Fruit fly (Drosophila melanogaster) whole organism, embryonic: ENCODE measurements around the gene CG11384.

ENCODE experiments used
- Bdp1 ChIP-seq: fragments of 200-800 bp; sonication (Bioruptor generic); optimal IDR thresholded peaks from 3 replicates; lab custom pipeline; 2016; ENCODE audit warnings: missing biosample characterization, missing genetic modification characterization
- Bgb ChIP-seq: fragments of 200-800 bp; sonication (Bioruptor generic); IDR thresholded peaks from 2 replicates; pipeline ENCODE4 v1.3.6; 2022; ENCODE audit warnings: missing biosample characterization, missing genetic modification characterization; ENCODE audit not compliant: partially characterized antibody
- Blimp-1 ChIP-seq: fragments of 200-800 bp; sonication (Bioruptor generic); optimal IDR thresholded peaks from 3 replicates; lab custom pipeline; 2018; ENCODE audit warnings: missing biosample characterization, missing genetic modification characterization, mild to moderate bottlenecking, moderate library complexity, missing genetic modification reagents
- CG10209 ChIP-seq: fragments of 200-800 bp; sonication (Bioruptor generic); optimal IDR thresholded peaks from 3 replicates; lab custom pipeline; 2017; ENCODE audit warnings: missing biosample characterization, mild to moderate bottlenecking, missing genetic modification characterization, missing genetic modification reagents
- CG12744 ChIP-seq: fragments of 200-800 bp; sonication (Bioruptor generic); optimal IDR thresholded peaks from 2 replicates; lab custom pipeline; 2016; ENCODE audit warnings: missing biosample characterization, missing genetic modification characterization
- CG14050 ChIP-seq: fragments of 200-800 bp; sonication (Bioruptor generic); IDR thresholded peaks from 3 replicates; pipeline ENCODE4 v1.3.6; 2022; ENCODE audit warnings: missing biosample characterization, missing genetic modification characterization
- CG14667 ChIP-seq: fragments of 200-800 bp; sonication (Bioruptor generic); IDR thresholded peaks from 2 replicates; pipeline ENCODE4 v1.3.6; 2022; ENCODE audit warnings: missing biosample characterization, missing genetic modification characterization
- CG17186 ChIP-seq: fragments of 200-800 bp; sonication (Bioruptor generic); optimal IDR thresholded peaks from 3 replicates; lab custom pipeline; 2017; ENCODE audit warnings: missing biosample characterization, missing genetic modification reagents, missing genetic modification characterization
- CG18764 ChIP-seq: fragments of 200-800 bp; sonication (Bioruptor generic); optimal IDR thresholded peaks from 3 replicates; lab custom pipeline; 2016; ENCODE audit warnings: missing biosample characterization, missing genetic modification characterization
- CG2202 ChIP-seq: fragments of 200-800 bp; sonication (Bioruptor generic); optimal IDR thresholded peaks from 2 replicates; lab custom pipeline; 2018; ENCODE audit warnings: missing biosample characterization, mild to moderate bottlenecking, missing genetic modification characterization
- CG2678 ChIP-seq: fragments of 200-800 bp; sonication (Bioruptor generic); optimal IDR thresholded peaks from 3 replicates; lab custom pipeline; 2019; ENCODE audit warnings: missing biosample characterization, mild to moderate bottlenecking, missing genetic modification characterization, moderate library complexity
- CG30020 ChIP-seq: fragments of 200-800 bp; optimal IDR thresholded peaks from 2 replicates; lab custom pipeline; 2019; ENCODE audit warnings: missing biosample characterization, mild to moderate bottlenecking, missing genetic modification characterization, moderate library complexity
- CG30431 ChIP-seq: fragments of 200-800 bp; sonication (Bioruptor generic); optimal IDR thresholded peaks from 2 replicates; lab custom pipeline; 2017; ENCODE audit warnings: missing biosample characterization, missing genetic modification characterization
- CG3065 ChIP-seq: fragments of 200-800 bp; sonication (Bioruptor generic); optimal IDR thresholded peaks from 2 replicates; lab custom pipeline; 2016; ENCODE audit warnings: missing biosample characterization, missing genetic modification characterization
- CG33557 ChIP-seq: fragments of 200-800 bp; sonication (Bioruptor generic); optimal IDR thresholded peaks from 2 replicates; lab custom pipeline; 2019; ENCODE audit warnings: missing biosample characterization, mild to moderate bottlenecking, missing genetic modification characterization, moderate library complexity
- CG4707 ChIP-seq: fragments of 200-800 bp; sonication (Bioruptor generic); optimal IDR thresholded peaks from 2 replicates; lab custom pipeline; 2018; ENCODE audit warnings: missing biosample characterization, mild to moderate bottlenecking, missing genetic modification characterization, moderate library complexity
- CG5245 ChIP-seq: fragments of 200-800 bp; sonication (Bioruptor generic); optimal IDR thresholded peaks from 3 replicates; lab custom pipeline; 2016; ENCODE audit warnings: missing biosample characterization, missing genetic modification characterization
- CG7357 ChIP-seq: fragments of 200-800 bp; sonication (Bioruptor generic); IDR thresholded peaks from 3 replicates; pipeline ENCODE4 v1.3.6; 2022; ENCODE audit warnings: missing biosample characterization, missing genetic modification characterization
- CG7745 ChIP-seq: fragments of 200-800 bp; sonication (Bioruptor generic); optimal IDR thresholded peaks from 2 replicates; lab custom pipeline; 2018; ENCODE audit warnings: missing biosample characterization, mild to moderate bottlenecking, missing genetic modification characterization, moderate library complexity
- Chrac-16 ChIP-seq: fragments of 200-800 bp; sonication (Bioruptor generic); optimal IDR thresholded peaks from 3 replicates; lab custom pipeline; 2016; ENCODE audit warnings: missing biosample characterization, missing genetic modification characterization
- Drgx ChIP-seq: fragments of 200-800 bp; sonication (Bioruptor generic); IDR thresholded peaks from 2 replicates; pipeline ENCODE4 v1.3.6; 2022; ENCODE audit warnings: missing biosample characterization, missing genetic modification characterization
- Hand ChIP-seq: fragments of 200-800 bp; sonication (Bioruptor generic); optimal IDR thresholded peaks from 2 replicates; lab custom pipeline; 2017; ENCODE audit warnings: mild to moderate bottlenecking, missing biosample characterization, missing genetic modification reagents, missing genetic modification characterization
- HmgZ ChIP-seq: fragments of 200-800 bp; sonication (Bioruptor generic); optimal IDR thresholded peaks from 2 replicates; lab custom pipeline; 2018; ENCODE audit warnings: missing biosample characterization, mild to moderate bottlenecking, missing genetic modification characterization
- Lpt ChIP-seq: fragments of >200 bp; optimal IDR thresholded peaks from 2 replicates; lab custom pipeline; 2018; ENCODE audit warnings: missing biosample characterization, missing genetic modification characterization
- Mad ChIP-seq: fragments of 200-800 bp; sonication (Bioruptor generic); optimal IDR thresholded peaks from 2 replicates; lab custom pipeline; 2016; ENCODE audit warnings: missing biosample characterization, missing genetic modification characterization
- Med ChIP-seq: fragments of 200-800 bp; sonication (Bioruptor generic); peaks from one replicate; lab custom pipeline; 2016; ENCODE audit warnings: missing biosample characterization, missing genetic modification characterization, mild to moderate bottlenecking, inconsistent platforms, moderate library complexity
- PHDP ChIP-seq: fragments of 200-800 bp; sonication (Bioruptor generic); optimal IDR thresholded peaks from 3 replicates; lab custom pipeline; 2018; ENCODE audit warnings: missing biosample characterization, mild to moderate bottlenecking, missing genetic modification characterization, moderate library complexity
- Tbp ChIP-seq: fragments of >200 bp; optimal IDR thresholded peaks from 2 replicates; lab custom pipeline; 2018; ENCODE audit warnings: missing biosample characterization, missing genetic modification characterization
- ase ChIP-seq: fragments of 200-800 bp; sonication (Bioruptor generic); IDR thresholded peaks from 3 replicates; pipeline ENCODE4 v1.3.6; 2022; ENCODE audit warnings: missing biosample characterization, missing genetic modification characterization
- ash1 ChIP-seq: fragments of 200-800 bp; sonication (Bioruptor generic); optimal IDR thresholded peaks from 2 replicates; lab custom pipeline; 2018; ENCODE audit warnings: missing biosample characterization, mild to moderate bottlenecking, missing genetic modification characterization
- az2 ChIP-seq: fragments of 200-800 bp; sonication (Bioruptor generic); optimal IDR thresholded peaks from 3 replicates; lab custom pipeline; 2016; ENCODE audit warnings: missing biosample characterization, missing genetic modification characterization
- crc ChIP-seq: fragments of 200-800 bp; sonication (Bioruptor generic); optimal IDR thresholded peaks from 2 replicates; lab custom pipeline; 2016; ENCODE audit warnings: missing biosample characterization, missing genetic modification characterization
- danr ChIP-seq: fragments of 200-800 bp; sonication (Bioruptor generic); IDR thresholded peaks from 2 replicates; pipeline ENCODE4 v1.3.6; 2022; ENCODE audit warnings: missing biosample characterization, missing genetic modification characterization
- dati ChIP-seq: fragments of 200-800 bp; sonication (Bioruptor generic); IDR thresholded peaks from 2 replicates; pipeline ENCODE4 v1.3.6; 2022; ENCODE audit warnings: missing biosample characterization, missing genetic modification characterization
- en ChIP-seq: fragments of 200-800 bp; sonication (Bioruptor generic); optimal IDR thresholded peaks from 2 replicates; lab custom pipeline; 2016; ENCODE audit warnings: missing biosample characterization, missing genetic modification characterization
- ftz-f1 ChIP-seq: fragments of 200-800 bp; sonication (Bioruptor generic); optimal IDR thresholded peaks from 2 replicates; lab custom pipeline; 2016; ENCODE audit warnings: missing biosample characterization, missing genetic modification characterization
- gce ChIP-seq: fragments of 200-800 bp; sonication (Bioruptor generic); IDR thresholded peaks from 3 replicates; pipeline ENCODE4 v1.3.6; 2022; ENCODE audit warnings: missing biosample characterization, missing genetic modification characterization
- h ChIP-seq: fragments of >200 bp; optimal IDR thresholded peaks from 2 replicates; lab custom pipeline; 2017
- jigr1 ChIP-seq: fragments of 200-800 bp; sonication (Bioruptor generic); IDR thresholded peaks from 3 replicates; pipeline ENCODE4 v1.3.6; 2022; ENCODE audit warnings: missing biosample characterization, missing genetic modification characterization
- knrl ChIP-seq: fragments of 200-800 bp; sonication (Bioruptor generic); IDR thresholded peaks from 3 replicates; pipeline ENCODE4 v1.3.6; 2022; ENCODE audit warnings: missing biosample characterization, missing genetic modification characterization; ENCODE audit not compliant: partially characterized antibody
- nerfin-1 ChIP-seq: fragments of 200-800 bp; sonication (Bioruptor generic); optimal IDR thresholded peaks from 3 replicates; lab custom pipeline; 2019; ENCODE audit warnings: missing biosample characterization, mild to moderate bottlenecking, missing genetic modification characterization, moderate library complexity
- pum ChIP-seq: fragments of 200-800 bp; sonication (Bioruptor generic); optimal IDR thresholded peaks from 2 replicates; lab custom pipeline; 2016; ENCODE audit warnings: missing biosample characterization, missing genetic modification characterization
- salm ChIP-seq: fragments of 200-800 bp; sonication (Bioruptor generic); optimal IDR thresholded peaks from 2 replicates; lab custom pipeline; 2018; ENCODE audit warnings: missing biosample characterization, mild to moderate bottlenecking, missing genetic modification characterization
- seq ChIP-seq: fragments of 200-800 bp; sonication (Bioruptor generic); IDR thresholded peaks from 2 replicates; pipeline ENCODE4 v1.3.6; 2022; ENCODE audit warnings: missing biosample characterization, missing genetic modification characterization
- slou ChIP-seq: fragments of 200-800 bp; sonication (Bioruptor generic); optimal IDR thresholded peaks from 3 replicates; lab custom pipeline; 2016; ENCODE audit warnings: missing biosample characterization, missing genetic modification characterization
- slp2 ChIP-seq: fragments of 200-800 bp; sonication (Bioruptor generic); optimal IDR thresholded peaks from 2 replicates; lab custom pipeline; 2016; ENCODE audit warnings: missing biosample characterization, missing genetic modification characterization
- tll ChIP-seq, 2 experiments: fragments of 200-800 bp in 1 of 2; fragments of >200 bp in 1 of 2; sonication (Bioruptor generic) in 1 of 2; optimal IDR thresholded peaks; 2 replicates each; lab custom pipeline; 2017 to 2019; ENCODE audit warnings: missing biosample characterization in 2 of 2, missing genetic modification characterization in 2 of 2, mild to moderate bottlenecking in 1 of 2, moderate library complexity in 1 of 2
- tna ChIP-seq: fragments of 200-800 bp; sonication (Bioruptor generic); IDR thresholded peaks from 2 replicates; pipeline ENCODE4 v1.3.6; 2022; ENCODE audit warnings: missing biosample characterization, missing genetic modification characterization; ENCODE audit not compliant: partially characterized antibody
- tx ChIP-seq: fragments of 200-800 bp; sonication (Bioruptor generic); optimal IDR thresholded peaks from 2 replicates; lab custom pipeline; 2016; ENCODE audit warnings: missing biosample characterization, missing genetic modification characterization
- zfh2 ChIP-seq: fragments of 200-800 bp; sonication (Bioruptor generic); optimal IDR thresholded peaks from 2 replicates; lab custom pipeline; 2016; ENCODE audit warnings: missing biosample characterization, missing genetic modification characterization

CG11384 gene

DNA sequence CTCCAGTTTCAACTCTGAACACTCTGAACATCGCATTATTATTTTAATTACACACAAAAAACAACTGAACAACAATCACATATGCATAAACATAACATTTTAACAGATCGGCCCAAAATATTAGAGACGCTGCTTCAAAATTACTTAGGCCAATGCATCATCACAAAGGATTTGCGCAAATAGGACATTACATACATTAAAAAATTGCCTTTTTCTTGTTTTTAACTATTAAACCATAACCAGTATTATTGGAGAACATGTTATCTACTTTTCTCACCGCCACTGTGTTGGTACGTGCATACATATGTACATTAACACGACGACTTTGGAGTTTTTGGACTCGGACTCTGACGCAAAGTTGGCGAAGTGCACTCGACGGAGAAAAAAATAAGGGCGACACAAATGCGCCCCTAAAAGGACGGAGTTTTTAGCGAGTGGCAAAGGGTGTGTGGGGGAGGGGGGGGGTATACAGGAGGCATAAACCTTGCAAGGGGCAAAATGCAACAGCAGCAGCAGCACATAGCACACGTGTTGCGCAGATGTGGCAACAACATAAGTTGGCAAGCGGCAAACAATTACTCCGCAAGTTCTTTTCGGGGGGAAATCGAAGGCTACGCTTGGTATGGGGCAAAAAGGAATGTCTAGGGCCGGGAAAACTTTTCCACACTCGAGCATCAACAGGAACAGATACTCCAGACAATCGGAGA, 46.1 kb downstream of the CG11384 start (continued):
- peak; percentile 29 for TF ChIP-seq nerfin-1
- TF ChIP-seq slou: no peak
- TF ChIP-seq CG7357 (GFP tag; lab: Robert Waterston, UW): peak; percentile 10; the same call in 1 of the 3 replicates
- no peak for TF ChIP-seq tna (GFP tag; lab: Robert Waterston, UW)
- no peak for TF ChIP-seq tll (GFP tag; optimal IDR thresholded peaks at IDR 0.05; lab: Kevin White, UChicago)
- peak; percentile 56 for TF ChIP-seq CG10209 (GFP tag; lab: Kevin White, UChicago)
- TF ChIP-seq Tbp (GFP tag; lab: Kevin White, UChicago): no peak
- TF ChIP-seq Med (GFP tag; lab: Kevin White, UChicago): peak; percentile 80
- peak; percentile 48 for TF ChIP-seq slp2
- no peak for TF ChIP-seq en
- peak; percentile 56; the same call in 2 of the 3 replicates for TF ChIP-seq CG14050
- TF ChIP-seq ftz-f1 (GFP tag; lab: Kevin White, UChicago): no peak
- peak; percentile 73 for TF ChIP-seq PHDP (tag; lab: Kevin White, UChicago)
- no peak for TF ChIP-seq CG3065
- no peak for TF ChIP-seq gce (GFP tag; lab: Robert Waterston, UW)
- TF ChIP-seq CG7745 (tag; lab: Kevin White, UChicago): no peak
- TF ChIP-seq CG17186: no peak
- TF ChIP-seq CG18764: peak; percentile 4
- TF ChIP-seq CG4707: peak; percentile 27
- TF ChIP-seq CG33557 (GFP tag; lab: Kevin White, UChicago): peak; percentile 5
- peak; percentile 15 for TF ChIP-seq salm (tag; lab: Kevin White, UChicago)
- TF ChIP-seq jigr1 (GFP tag; lab: Robert Waterston, UW): no peak
- peak; percentile 72 for TF ChIP-seq Blimp-1 (GFP tag; lab: Kevin White, UChicago)
- no peak for TF ChIP-seq HmgZ (tag; lab: Kevin White, UChicago)
- peak; percentile 47 for TF ChIP-seq CG30431 (GFP tag; lab: Kevin White, UChicago)
- no peak for TF ChIP-seq Bdp1 (GFP tag; lab: Kevin White, UChicago)
- peak; percentile 49 for TF ChIP-seq CG2202 (tag; lab: Kevin White, UChicago)
- TF ChIP-seq Lpt (GFP tag; lab: Kevin White, UChicago): no peak
- peak; percentile 34; the same call in 1 of the 2 replicates for TF ChIP-seq danr (GFP tag; lab: Robert Waterston, UW)
- peak; percentile 17 for TF ChIP-seq tx (GFP tag; lab: Kevin White, UChicago)
- peak; percentile 24 for TF ChIP-seq Mad (GFP tag; lab: Kevin White, UChicago)
- peak; percentile 71 for TF ChIP-seq az2 (GFP tag; lab: Kevin White, UChicago)
- TF ChIP-seq Bgb (GFP tag; lab: Robert Waterston, UW): no peak
- TF ChIP-seq pum (GFP tag; lab: Kevin White, UChicago): peak; percentile 62
- TF ChIP-seq Drgx: peak; percentile 93
- TF ChIP-seq ase: peak; percentile 54; the same call in 1 of the 3 replicates
- TF ChIP-seq ash1 (GFP tag; lab: Kevin White, UChicago): no peak
- TF ChIP-seq dati: 0 out of 2 replicates have a peak, but pooled peaks have one; percentile 45
- TF ChIP-seq h (lab: Kevin White, UChicago): no peak
- no peak for TF ChIP-seq Hand (GFP tag; lab: Kevin White, UChicago)
- TF ChIP-seq seq: peak; percentile 78
- TF ChIP-seq CG30020 (tag; lab: Kevin White, UChicago): no peak
- no peak for TF ChIP-seq CG14667 (GFP tag; lab: Robert Waterston, UW)
- TF ChIP-seq knrl (GFP tag; lab: Robert Waterston, UW): no peak
- peak; percentile 73 for TF ChIP-seq Chrac-16 (GFP tag; lab: Kevin White, UChicago)
- peak; percentile 6 for TF ChIP-seq CG12744 (GFP tag; lab: Kevin White, UChicago)
- no peak for TF ChIP-seq zfh2 (GFP tag; lab: Kevin White, UChicago)
- TF ChIP-seq CG2678 (tag; lab: Kevin White, UChicago): peak; percentile 64
- TF ChIP-seq crc (GFP tag; lab: Kevin White, UChicago): peak; percentile 33
- peak; percentile 49 for TF ChIP-seq CG5245 (GFP tag; lab: Kevin White, UChicago)
